Worm (Caenorhabditis elegans): ENCODE data around the gene dpy-28.
"Not testable (repeated sequence)": the region's sequence is repeated elsewhere in the genome, so short reads cannot be mapped to it uniquely, and the experiment has no call there.

The dpy-28 gene

DNA sequence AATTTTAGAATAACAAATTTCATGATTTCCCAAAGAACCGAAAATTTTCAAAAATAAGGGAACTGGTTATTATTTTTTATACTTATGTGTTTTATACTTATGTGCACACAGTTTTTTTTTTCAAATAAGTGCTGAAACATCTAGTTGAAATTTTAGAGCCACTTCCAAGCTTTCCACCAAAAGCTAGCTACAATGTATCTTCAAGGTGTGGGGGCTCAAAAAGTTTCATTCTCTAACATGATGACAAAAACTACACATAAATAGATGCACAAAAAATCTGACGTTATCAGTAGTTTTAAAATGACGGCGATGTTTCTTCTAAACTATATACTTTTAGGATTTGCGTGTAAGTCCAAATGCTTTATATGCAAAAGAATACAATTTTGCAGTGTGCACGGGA, 31.1 kb downstream of the dpy-28 start, which contains the start of gene clec-163:
Gene clec-163, plus strand, starts transcription at position 301 of the 400 bp plus-strand sequence.
- TF ChIP-seq unc-62 (GFP tag; optimal IDR thresholded peaks at IDR 0.05) = no peak
- no peak for TF ChIP-seq isw-1 (GFP tag; IDR thresholded peaks at IDR 0.05)
- TF ChIP-seq ceh-63 (GFP tag; optimal IDR thresholded peaks at IDR 0.05) = no peak
- no peak for TF ChIP-seq nhr-77 (tag; optimal IDR thresholded peaks at IDR 0.05)
- TF ChIP-seq dsc-1 (tag; optimal IDR thresholded peaks at IDR 0.05) = no peak
- TF ChIP-seq Y116A8C.19 (tag; optimal IDR thresholded peaks at IDR 0.05; ENCODE audit: borderline replicate concordance) = no peak
- no peak for TF ChIP-seq sptf-1 (tag; optimal IDR thresholded peaks at IDR 0.05)
- no peak for TF ChIP-seq nhr-20 (tag; optimal IDR thresholded peaks at IDR 0.05)
- TF ChIP-seq nhr-76 (tag; optimal IDR thresholded peaks at IDR 0.05) = no peak
- TF ChIP-seq ceh-88 (GFP tag; IDR thresholded peaks at IDR 0.05) = no peak
- no peak for TF ChIP-seq ceh-82 (tag; optimal IDR thresholded peaks at IDR 0.05)
- TF ChIP-seq mep-1 (tag; optimal IDR thresholded peaks at IDR 0.05) = no peak
- no peak for TF ChIP-seq irx-1 (tag; optimal IDR thresholded peaks at IDR 0.05)
- no peak for TF ChIP-seq ama-1 (optimal IDR thresholded peaks at IDR 0.05)
- no peak for TF ChIP-seq xbp-1 (tag; optimal IDR thresholded peaks at IDR 0.05)
- no peak for TF ChIP-seq sup-37 (GFP tag; optimal IDR thresholded peaks at IDR 0.05)
- TF ChIP-seq lin-39 (tag; optimal IDR thresholded peaks at IDR 0.05) = no peak

DNA sequence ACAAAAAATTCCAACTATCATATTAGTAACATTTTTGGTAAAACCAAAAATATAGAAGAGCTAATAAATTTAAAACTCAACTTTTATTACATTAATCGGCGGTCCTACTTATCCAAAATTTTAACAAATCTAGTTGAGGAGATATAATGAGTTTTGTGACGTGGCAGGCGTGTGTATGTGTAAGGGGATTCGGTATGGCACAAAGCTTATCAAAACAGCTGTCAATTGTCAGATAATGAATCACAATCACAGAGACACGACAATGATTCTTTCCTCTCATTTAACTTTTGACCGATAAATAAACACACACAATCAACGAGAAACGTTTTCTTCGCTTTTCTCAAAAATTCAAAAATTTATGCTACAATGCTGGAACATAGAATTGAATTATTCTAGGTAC, 39.1 kb downstream of the dpy-28 start, which contains the start of gene K11D9.3:
Gene K11D9.3, minus strand, starts transcription at position 181 of the 400 bp plus-strand sequence.
- TF ChIP-seq lsy-2 (tag; optimal IDR thresholded peaks at IDR 0.05) = peak in 1 of 2 experiments; percentile 10
- TF ChIP-seq isw-1 (GFP tag; IDR thresholded peaks at IDR 0.05) = no peak
- TF ChIP-seq mep-1 (tag; optimal IDR thresholded peaks at IDR 0.05) = no peak
- TF ChIP-seq ztf-11 (tag; optimal IDR thresholded peaks at IDR 0.05) = no peak
- peak; percentile 39 for TF ChIP-seq rnt-1 (tag; optimal IDR thresholded peaks at IDR 0.05)
- no peak for TF ChIP-seq ces-1 (GFP tag; optimal IDR thresholded peaks at IDR 0.05)
- TF ChIP-seq pag-3 (tag; optimal IDR thresholded peaks at IDR 0.05; ENCODE audit: borderline replicate concordance, insufficient read depth) = peak; percentile 59
- no peak for TF ChIP-seq nhr-28 (tag; optimal IDR thresholded peaks at IDR 0.05)
- TF ChIP-seq efl-1 (optimal IDR thresholded peaks at IDR 0.05) = no peak
- TF ChIP-seq efl-1 (GFP tag; optimal IDR thresholded peaks at IDR 0.05 in 1 of 2) = no peak
- no peak for TF ChIP-seq Y116A8C.19 (tag; optimal IDR thresholded peaks at IDR 0.05; ENCODE audit: borderline replicate concordance)
- no peak for TF ChIP-seq pax-3 (tag; optimal IDR thresholded peaks at IDR 0.05)
- TF ChIP-seq snu-23 (GFP tag; optimal IDR thresholded peaks at IDR 0.05) = no peak
- TF ChIP-seq nhr-71 (tag; optimal IDR thresholded peaks at IDR 0.05) = peak; percentile 37
- no peak for TF ChIP-seq irx-1 (tag; optimal IDR thresholded peaks at IDR 0.05)

DNA sequence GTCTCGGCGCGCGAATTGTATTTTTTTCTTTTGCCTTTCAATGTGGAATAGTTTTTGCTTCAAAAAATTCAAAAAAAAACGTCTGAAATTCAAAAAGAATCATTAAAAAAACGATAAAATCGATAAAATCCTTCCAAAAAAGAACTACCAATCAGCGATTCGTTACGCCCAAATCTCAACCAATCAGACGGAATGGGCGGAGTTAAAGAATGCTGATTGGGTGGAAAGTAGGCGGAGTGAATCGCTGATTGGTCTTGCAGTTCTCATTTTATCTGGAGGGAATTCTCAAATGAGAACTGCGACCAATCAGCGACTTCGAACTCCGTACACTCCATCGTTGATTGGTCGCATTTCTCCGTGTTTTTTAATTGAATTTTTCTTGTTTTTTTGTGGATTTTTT, 42.2 kb downstream of the dpy-28 start:
- TF ChIP-seq nhr-71 (tag; optimal IDR thresholded peaks at IDR 0.05) = no peak
- no peak for TF ChIP-seq nhr-20 (tag; optimal IDR thresholded peaks at IDR 0.05)
- TF ChIP-seq nhr-28 (tag; optimal IDR thresholded peaks at IDR 0.05) = no peak
- TF ChIP-seq lir-3 (tag; optimal IDR thresholded peaks at IDR 0.05; ENCODE audit: poor library complexity) = no peak
- TF ChIP-seq elt-2 (tag; optimal IDR thresholded peaks at IDR 0.05) = no peak
- TF ChIP-seq nhr-84 (tag; optimal IDR thresholded peaks at IDR 0.05) = no peak
- TF ChIP-seq Y116A8C.19 (tag; optimal IDR thresholded peaks at IDR 0.05; ENCODE audit: borderline replicate concordance) = no peak
- no peak for TF ChIP-seq skn-1 (tag; optimal IDR thresholded peaks at IDR 0.05)

DNA sequence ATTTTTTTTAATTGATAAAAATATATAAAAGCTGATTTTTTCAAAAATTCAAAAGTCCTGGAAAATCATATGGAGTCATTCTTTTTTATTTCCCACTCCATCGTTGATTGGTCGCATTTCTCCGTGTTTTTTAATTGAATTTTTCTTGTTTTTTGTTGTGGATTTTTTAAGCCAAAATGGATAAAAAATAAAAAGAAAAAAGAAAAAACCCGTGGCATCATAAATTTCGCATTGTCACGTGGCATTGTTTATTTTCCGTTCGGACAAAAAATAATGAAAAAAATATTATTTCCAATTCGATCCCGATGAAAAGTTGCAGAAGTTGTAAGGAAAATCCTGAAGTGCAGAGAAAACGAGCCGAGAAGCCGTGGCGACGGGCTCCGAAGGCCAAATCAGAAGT, 42.7 kb downstream of the dpy-28 start, which contains the start of gene klp-7:
Gene klp-7, plus strand, starts transcription at position 301 of the 400 bp plus-strand sequence.
- not testable (repeated sequence) for TF ChIP-seq nhr-28 (tag; optimal IDR thresholded peaks at IDR 0.05); mab-9 (GFP tag; IDR thresholded peaks at IDR 0.05); C34B4.2 (tag; optimal IDR thresholded peaks at IDR 0.05)

DNA sequence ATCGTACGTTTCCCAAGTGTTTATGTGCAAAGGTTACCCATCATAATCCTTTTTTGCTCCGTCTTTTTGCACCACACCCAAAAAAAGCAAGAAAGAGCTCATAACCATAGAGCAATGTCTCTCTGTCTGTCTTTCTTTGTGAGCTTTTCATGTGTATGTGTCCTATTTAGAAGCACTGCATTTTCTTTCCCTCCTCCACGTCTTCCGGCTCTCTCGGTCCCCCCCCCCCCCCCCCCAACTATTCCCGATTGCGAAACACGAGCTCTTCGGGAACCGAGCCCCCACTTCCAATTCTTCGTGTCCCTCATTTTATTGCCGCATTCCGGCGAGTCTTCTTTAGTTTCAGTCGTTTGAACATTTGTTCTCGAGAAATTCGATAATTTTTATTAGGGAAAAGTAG, 43.9 kb downstream of the dpy-28 start:
- no peak for TF ChIP-seq nhr-76 (tag; optimal IDR thresholded peaks at IDR 0.05)
- no peak for TF ChIP-seq aly-2 (tag; optimal IDR thresholded peaks at IDR 0.05)
- TF ChIP-seq C04F5.9 (tag; optimal IDR thresholded peaks at IDR 0.05) = no peak
- no peak for TF ChIP-seq unc-130 (tag; optimal IDR thresholded peaks at IDR 0.05)
- TF ChIP-seq nhr-28 (tag; optimal IDR thresholded peaks at IDR 0.05) = no peak
- no peak for TF ChIP-seq pax-3 (tag; optimal IDR thresholded peaks at IDR 0.05)
- no peak for TF ChIP-seq nhr-12 (tag; optimal IDR thresholded peaks at IDR 0.05)
- peak in 1 of 3 experiments; percentile 16 for TF ChIP-seq ceh-82 (tag; optimal IDR thresholded peaks at IDR 0.05)
- TF ChIP-seq egl-13 (tag; optimal IDR thresholded peaks at IDR 0.05) = no peak
- no peak for TF ChIP-seq ama-1 (optimal IDR thresholded peaks at IDR 0.05)
- no peak for TF ChIP-seq nhr-20 (tag; optimal IDR thresholded peaks at IDR 0.05)
- TF ChIP-seq swsn-7 (tag; optimal IDR thresholded peaks at IDR 0.05) = no peak
- no peak for TF ChIP-seq snu-23 (GFP tag; optimal IDR thresholded peaks at IDR 0.05)
- no peak for TF ChIP-seq Y116A8C.19 (tag; optimal IDR thresholded peaks at IDR 0.05; ENCODE audit: borderline replicate concordance)
- TF ChIP-seq fkh-8 (tag; optimal IDR thresholded peaks at IDR 0.05) = peak; percentile 48
- peak; percentile 26 for TF ChIP-seq zip-4 (GFP tag; optimal IDR thresholded peaks at IDR 0.05)
- no peak for TF ChIP-seq hlh-17 (GFP tag; optimal IDR thresholded peaks at IDR 0.05; ENCODE audit: borderline replicate concordance)
- peak; percentile 65 for TF ChIP-seq lin-14 (GFP tag; optimal IDR thresholded peaks at IDR 0.05)
